Worm (Caenorhabditis elegans): ENCODE results near the gene Y54F10BM.9.

- TF ChIP-seq W03F9.2 (tag; optimal IDR thresholded peaks at IDR 0.05) (no peak), him-1 (tag; optimal IDR thresholded peaks at IDR 0.05) (no peak)
Measured at ce11 chrIII:2329336-2329735, 24.6 kb upstream of the Y54F10BM.9 start, which contains the start of gene Y54F10BM.12.
